Worm (Caenorhabditis elegans): ENCODE measurements around the gene sgn-1.

Gene sgn-1

ce11 chrII:8784235-8784928 is 912 bp upstream of the sgn-1 start (continued):
- TF ChIP-seq ceh-91 (GFP tag; IDR thresholded peaks at IDR 0.05) (no peak), ztf-28 (GFP tag; IDR thresholded peaks at IDR 0.05) (no peak), ZK185.1 (tag; optimal IDR thresholded peaks at IDR 0.05; ENCODE audit: poor library complexity, severe bottlenecking) (no peak), gei-17 (GFP tag; optimal IDR thresholded peaks at IDR 0.05) (no peak), cebp-1 (GFP tag; IDR thresholded peaks at IDR 0.05) (no peak), cebp-1 (tag; optimal IDR thresholded peaks at IDR 0.05) (peak; percentile 50), F37B4.10 (GFP tag; IDR thresholded peaks at IDR 0.05) (no peak), ceh-27 (GFP tag; optimal IDR thresholded peaks at IDR 0.05) (peak; percentile 24), ceh-40 (GFP tag; IDR thresholded peaks at IDR 0.05) (no peak), attf-5 (GFP tag; optimal IDR thresholded peaks at IDR 0.05) (peak; percentile 27), ama-1 (optimal IDR thresholded peaks at IDR 0.05) (peak; percentile 81), ama-1 (GFP tag; optimal IDR thresholded peaks at IDR 0.05) (no peak), egl-44 (GFP tag; IDR thresholded peaks at IDR 0.05) (no peak), ztf-3 (GFP tag; optimal IDR thresholded peaks at IDR 0.05) (no peak), let-607 (tag; optimal IDR thresholded peaks at IDR 0.05) (peak in 1 of 2 experiments; percentile 29), T26A5.8 (tag; optimal IDR thresholded peaks at IDR 0.05) (no peak), dpl-1 (GFP tag; optimal IDR thresholded peaks at IDR 0.05) (no peak), zfh-2 (GFP tag; conservative IDR thresholded peaks at IDR 0.05) (peak; percentile 92), K12H6.12 (tag; optimal IDR thresholded peaks at IDR 0.05) (peak; percentile 11)

ce11 chrII:8776504-8776903 is 7.0 kb downstream of the sgn-1 start:
- TF ChIP-seq tbx-9 (tag; optimal IDR thresholded peaks at IDR 0.05; ENCODE audit: borderline replicate concordance) (no peak), ceh-79 (tag; optimal IDR thresholded peaks at IDR 0.05) (no peak), hsf-1 (GFP tag; IDR thresholded peaks at IDR 0.05) (no peak), madf-10 (tag; optimal IDR thresholded peaks at IDR 0.05) (no peak), F37B4.10 (GFP tag; IDR thresholded peaks at IDR 0.05) (no peak), xnd-1 (tag; optimal IDR thresholded peaks at IDR 0.05) (no peak), B0035.1 (tag; optimal IDR thresholded peaks at IDR 0.05) (no peak), ztf-26 (tag; optimal IDR thresholded peaks at IDR 0.05) (no peak), snpc-4 (GFP tag; optimal IDR thresholded peaks at IDR 0.05) (no peak), snpc-4 (tag; optimal IDR thresholded peaks at IDR 0.05) (no peak), K12H6.12 (tag; optimal IDR thresholded peaks at IDR 0.05) (no peak), F52B5.7 (tag; optimal IDR thresholded peaks at IDR 0.05) (no peak), nhr-179 (tag; optimal IDR thresholded peaks at IDR 0.05) (no peak), repo-1 (tag; optimal IDR thresholded peaks at IDR 0.05) (no peak), lsl-1 (GFP tag; optimal IDR thresholded peaks at IDR 0.05) (no peak), B0336.3 (GFP tag; IDR thresholded peaks at IDR 0.05) (no peak), akir-1 (GFP tag; optimal IDR thresholded peaks at IDR 0.05) (no peak), Y67H2A.10 (GFP tag; conservative IDR thresholded peaks at IDR 0.05) (no peak), hmg-1.2 (GFP tag; IDR thresholded peaks at IDR 0.05) (no peak), hmg-20 (GFP tag; IDR thresholded peaks at IDR 0.05) (no peak), ceh-100 (GFP tag; IDR thresholded peaks at IDR 0.05) (no peak)

- TF ChIP-seq cebp-1 (GFP tag; IDR thresholded peaks at IDR 0.05) (no peak), cebp-1 (tag; optimal IDR thresholded peaks at IDR 0.05) (no peak), lsl-1 (GFP tag; optimal IDR thresholded peaks at IDR 0.05) (no peak), tbx-9 (tag; optimal IDR thresholded peaks at IDR 0.05; ENCODE audit: borderline replicate concordance) (no peak), F57A8.1 (GFP tag; optimal IDR thresholded peaks at IDR 0.05) (no peak), B0019.2 (GFP tag; conservative IDR thresholded peaks at IDR 0.05) (no peak), snpc-3.4 (tag; optimal IDR thresholded peaks at IDR 0.05) (no peak), akir-1 (GFP tag; optimal IDR thresholded peaks at IDR 0.05) (no peak), aptf-2 (GFP tag; conservative IDR thresholded peaks at IDR 0.05) (no peak)
These were observed 12.8 kb downstream of the sgn-1 start, which contains the start of gene let-19 for ce11 chrII:8770675-8771074. Gene let-19 (plus strand): TSS chrII:8770975.
